Fruit fly (Drosophila melanogaster) whole organism, prepupa: Measurements from ENCODE around the gene Rip11.

Source experiments
- Blimp-1 ChIP-seq: fragments of 200-800 bp; sonication (Bioruptor generic); optimal IDR thresholded peaks from 3 replicates; lab custom pipeline; 2017; ENCODE audit warnings: missing biosample characterization, missing genetic modification characterization, mild to moderate bottlenecking, moderate library complexity, missing genetic modification reagents
- CG10631 ChIP-seq: fragments of 200-800 bp; sonication (Bioruptor generic); optimal IDR thresholded peaks from 2 replicates; lab custom pipeline; 2016; ENCODE audit warnings: missing biosample characterization, missing genetic modification characterization
- CG10669 ChIP-seq: fragments of 200-800 bp; sonication (Bioruptor generic); optimal IDR thresholded peaks from 3 replicates; lab custom pipeline; 2018; ENCODE audit warnings: missing biosample characterization, mild to moderate bottlenecking, missing genetic modification characterization, moderate library complexity
- CG11294 ChIP-seq: fragments of 200-800 bp; sonication (Bioruptor generic); IDR thresholded peaks from 2 replicates; pipeline ENCODE4 v1.3.6; 2022; ENCODE audit warnings: missing biosample characterization, missing genetic modification characterization
- CG11762 ChIP-seq: fragments of 200-800 bp; sonication (Bioruptor generic); optimal IDR thresholded peaks from 3 replicates; lab custom pipeline; 2016; ENCODE audit warnings: missing biosample characterization, missing genetic modification characterization; ENCODE audit not compliant: insufficient read depth
- CG11902 ChIP-seq: fragments of 200-800 bp; sonication (Bioruptor generic); optimal IDR thresholded peaks from 3 replicates; lab custom pipeline; 2016; ENCODE audit warnings: missing biosample characterization, missing genetic modification characterization
- CG15336 ChIP-seq: fragments of 200-800 bp; sonication (Bioruptor generic); IDR thresholded peaks from 2 replicates; pipeline ENCODE4 v1.3.6; 2022; ENCODE audit warnings: missing biosample characterization, missing genetic modification characterization
- CG1621 ChIP-seq: fragments of 200-800 bp; sonication (Bioruptor generic); optimal IDR thresholded peaks from 3 replicates; lab custom pipeline; 2018; ENCODE audit warnings: missing biosample characterization, mild to moderate bottlenecking, missing genetic modification characterization
- CG3032 ChIP-seq: fragments of 200-800 bp; optimal IDR thresholded peaks from 2 replicates; lab custom pipeline; 2019; ENCODE audit warnings: missing biosample characterization, mild to moderate bottlenecking, missing genetic modification characterization, moderate library complexity
- CG31627 ChIP-seq: fragments of 200-800 bp; sonication (Bioruptor generic); optimal IDR thresholded peaks from 3 replicates; lab custom pipeline; 2016; ENCODE audit warnings: missing biosample characterization, missing genetic modification characterization
- CG32006 ChIP-seq: fragments of 200-800 bp; sonication (Bioruptor generic); optimal IDR thresholded peaks from 3 replicates; lab custom pipeline; 2017; ENCODE audit warnings: missing biosample characterization, mild to moderate bottlenecking, missing genetic modification characterization
- CG34406 ChIP-seq: fragments of 200-800 bp; sonication (Bioruptor generic); optimal IDR thresholded peaks from 3 replicates; lab custom pipeline; 2016; ENCODE audit warnings: missing biosample characterization, missing genetic modification characterization
- CG3919 ChIP-seq: fragments of 200-800 bp; sonication (Bioruptor generic); optimal IDR thresholded peaks from 3 replicates; lab custom pipeline; 2016; ENCODE audit warnings: missing biosample characterization, missing genetic modification characterization
- CG4318 ChIP-seq: fragments of 200-800 bp; sonication (Bioruptor generic); optimal IDR thresholded peaks from 3 replicates; lab custom pipeline; 2017; ENCODE audit warnings: missing biosample characterization, mild to moderate bottlenecking, missing genetic modification characterization
- CG6163 ChIP-seq: fragments of 200-800 bp; sonication (Bioruptor generic); IDR thresholded peaks from 3 replicates; pipeline ENCODE4 v1.3.6; 2022; ENCODE audit warnings: missing biosample characterization, missing genetic modification characterization
- CG6276 ChIP-seq: fragments of 200-800 bp; sonication (Bioruptor generic); optimal IDR thresholded peaks from 2 replicates; lab custom pipeline; 2017; ENCODE audit warnings: missing biosample characterization, mild to moderate bottlenecking, missing genetic modification characterization
- CG6808 ChIP-seq: fragments of 200-800 bp; sonication (Bioruptor generic); optimal IDR thresholded peaks from 3 replicates; lab custom pipeline; 2017; ENCODE audit warnings: missing biosample characterization, missing genetic modification characterization, mild to moderate bottlenecking, moderate library complexity, missing genetic modification reagents
- CG6854 ChIP-seq: fragments of 200-800 bp; sonication (Bioruptor generic); optimal IDR thresholded peaks from 2 replicates; lab custom pipeline; 2017; ENCODE audit warnings: missing biosample characterization, mild to moderate bottlenecking, missing genetic modification characterization
- CG7368 ChIP-seq: fragments of 200-800 bp; sonication (Bioruptor generic); optimal IDR thresholded peaks from 3 replicates; lab custom pipeline; 2016; ENCODE audit warnings: missing biosample characterization, missing genetic modification characterization
- CG8319 ChIP-seq: fragments of 200-800 bp; sonication (Bioruptor generic); optimal IDR thresholded peaks from 3 replicates; lab custom pipeline; 2016; ENCODE audit warnings: missing biosample characterization, missing genetic modification characterization
- CG8632 ChIP-seq: fragments of 200-800 bp; sonication (Bioruptor generic); optimal IDR thresholded peaks from 3 replicates; lab custom pipeline; 2016; ENCODE audit warnings: missing biosample characterization, missing genetic modification characterization
- CG9139 ChIP-seq: fragments of 200-800 bp; sonication (Bioruptor generic); optimal IDR thresholded peaks from 3 replicates; lab custom pipeline; 2017; ENCODE audit warnings: missing biosample characterization, mild to moderate bottlenecking, missing genetic modification characterization
- Eip78C ChIP-seq: fragments of 200-800 bp; sonication (Bioruptor generic); peaks from one replicate; lab custom pipeline; 2016; ENCODE audit warnings: missing biosample characterization, missing genetic modification characterization
- Eip93F ChIP-seq: fragments of 200-800 bp; sonication (Bioruptor generic); optimal IDR thresholded peaks from 2 replicates; lab custom pipeline; 2016; ENCODE audit warnings: missing biosample characterization, mild to moderate bottlenecking, missing genetic modification characterization
- Ets21C ChIP-seq: fragments of 200-800 bp; sonication (Bioruptor generic); optimal IDR thresholded peaks from 3 replicates; lab custom pipeline; 2016; ENCODE audit warnings: missing biosample characterization, missing genetic modification characterization
- Ets96B ChIP-seq: fragments of 200-800 bp; optimal IDR thresholded peaks from 2 replicates; lab custom pipeline; 2019; ENCODE audit warnings: missing biosample characterization, mild to moderate bottlenecking, missing genetic modification characterization, moderate library complexity
- Gug ChIP-seq: fragments of 200-800 bp; sonication (Bioruptor generic); IDR thresholded peaks from 2 replicates; pipeline ENCODE4 v1.3.6; 2022; ENCODE audit warnings: missing biosample characterization, missing genetic modification characterization
- Hr38 ChIP-seq: sonication (Bioruptor generic); optimal IDR thresholded peaks from 2 replicates; lab custom pipeline; 2016; ENCODE audit warnings: missing biosample characterization, missing genetic modification characterization
- Hr39 ChIP-seq: fragments of 200-800 bp; sonication (Bioruptor generic); optimal IDR thresholded peaks from 2 replicates; lab custom pipeline; 2016; ENCODE audit warnings: missing biosample characterization, missing genetic modification characterization
- Hr4 ChIP-seq: fragments of 200-800 bp; sonication (Bioruptor generic); optimal IDR thresholded peaks from 3 replicates; lab custom pipeline; 2016; ENCODE audit warnings: missing biosample characterization, missing genetic modification characterization
- OdsH ChIP-seq: fragments of 200-800 bp; sonication (Bioruptor generic); optimal IDR thresholded peaks from 3 replicates; lab custom pipeline; 2016; ENCODE audit warnings: missing biosample characterization, missing genetic modification characterization
- Smox ChIP-seq: fragments of 200-800 bp; sonication (Bioruptor generic); optimal IDR thresholded peaks from 3 replicates; lab custom pipeline; 2016; ENCODE audit warnings: missing biosample characterization, missing genetic modification characterization
- Sox102F ChIP-seq: fragments of 200-800 bp; sonication (Bioruptor generic); optimal IDR thresholded peaks from 2 replicates; lab custom pipeline; 2016; ENCODE audit warnings: missing biosample characterization, mild to moderate bottlenecking, missing genetic modification characterization
- Sox14 ChIP-seq: fragments of 200-800 bp; sonication (Bioruptor generic); optimal IDR thresholded peaks from 3 replicates; lab custom pipeline; 2016; ENCODE audit warnings: missing biosample characterization, missing genetic modification characterization
- achi ChIP-seq: fragments of 200-800 bp; sonication (Bioruptor generic); optimal IDR thresholded peaks from 3 replicates; lab custom pipeline; 2016; ENCODE audit warnings: missing biosample characterization, missing genetic modification characterization
- acj6 ChIP-seq: fragments of 200-800 bp; sonication (Bioruptor generic); optimal IDR thresholded peaks from 3 replicates; lab custom pipeline; 2016; ENCODE audit warnings: missing biosample characterization, missing genetic modification characterization
- cyc ChIP-seq: fragments of 200-800 bp; sonication (Bioruptor generic); optimal IDR thresholded peaks from 3 replicates; lab custom pipeline; 2016; ENCODE audit warnings: missing biosample characterization, missing genetic modification characterization
- dac ChIP-seq: fragments of 200-800 bp; sonication (Bioruptor generic); optimal IDR thresholded peaks from 2 replicates; lab custom pipeline; 2017; ENCODE audit warnings: missing biosample characterization, mild to moderate bottlenecking, missing genetic modification characterization
- dsx ChIP-seq: fragments of 200-800 bp; optimal IDR thresholded peaks from 3 replicates; lab custom pipeline; 2019; ENCODE audit warnings: missing biosample characterization, mild to moderate bottlenecking, missing genetic modification characterization, moderate library complexity; ENCODE audit not compliant: poor library complexity, severe bottlenecking
- eg ChIP-seq: fragments of 200-800 bp; sonication (Bioruptor generic); IDR thresholded peaks from 3 replicates; pipeline ENCODE4 v1.3.6; 2022; ENCODE audit warnings: missing biosample characterization, missing genetic modification characterization
- esn ChIP-seq: fragments of 200-800 bp; sonication (Bioruptor generic); optimal IDR thresholded peaks from 2 replicates; lab custom pipeline; 2016; ENCODE audit warnings: missing biosample characterization, mild to moderate bottlenecking, missing genetic modification characterization, moderate library complexity
- fd59A ChIP-seq: fragments of 200-800 bp; sonication (Bioruptor generic); optimal IDR thresholded peaks from 2 replicates; lab custom pipeline; 2017; ENCODE audit warnings: missing biosample characterization, mild to moderate bottlenecking, missing genetic modification characterization, missing genetic modification reagents
- fd85E ChIP-seq: fragments of 200-800 bp; sonication (Bioruptor generic); optimal IDR thresholded peaks from 3 replicates; lab custom pipeline; 2016; ENCODE audit warnings: missing biosample characterization, missing genetic modification characterization
- fkh ChIP-seq: fragments of 200-800 bp; sonication (Bioruptor generic); optimal IDR thresholded peaks from 3 replicates; lab custom pipeline; 2017; ENCODE audit warnings: missing biosample characterization, mild to moderate bottlenecking, missing genetic modification characterization, moderate library complexity
- lz ChIP-seq: fragments of 200-800 bp; sonication (Bioruptor generic); optimal IDR thresholded peaks from 3 replicates; lab custom pipeline; 2016; ENCODE audit warnings: missing biosample characterization, missing genetic modification characterization
- spab ChIP-seq: fragments of 200-800 bp; sonication (Bioruptor generic); optimal IDR thresholded peaks from 2 replicates; lab custom pipeline; 2017; ENCODE audit warnings: missing biosample characterization, mild to moderate bottlenecking, missing genetic modification characterization, missing genetic modification reagents
- ss ChIP-seq, 2 experiments: fragments of 200-800 bp; sonication (Bioruptor generic); optimal IDR thresholded peaks; 2 replicates in 1 of 2; 3 replicates in 1 of 2; lab custom pipeline; 2017 to 2018; ENCODE audit warnings: mild to moderate bottlenecking in 2 of 2, missing biosample characterization in 2 of 2, missing genetic modification characterization in 2 of 2, moderate library complexity in 1 of 2
- svp ChIP-seq: fragments of 200-800 bp; sonication (Bioruptor generic); peaks from one replicate; lab custom pipeline; 2016; ENCODE audit warnings: missing biosample characterization, missing genetic modification characterization
- topi ChIP-seq: fragments of 200-800 bp; sonication (Bioruptor generic); optimal IDR thresholded peaks from 3 replicates; lab custom pipeline; 2016; ENCODE audit warnings: missing biosample characterization, missing genetic modification characterization
- vri ChIP-seq: fragments of 200-800 bp; sonication (Bioruptor generic); optimal IDR thresholded peaks from 3 replicates; lab custom pipeline; 2016; ENCODE audit warnings: missing biosample characterization, mild to moderate bottlenecking, missing genetic modification characterization

The Rip11 gene

DNA sequence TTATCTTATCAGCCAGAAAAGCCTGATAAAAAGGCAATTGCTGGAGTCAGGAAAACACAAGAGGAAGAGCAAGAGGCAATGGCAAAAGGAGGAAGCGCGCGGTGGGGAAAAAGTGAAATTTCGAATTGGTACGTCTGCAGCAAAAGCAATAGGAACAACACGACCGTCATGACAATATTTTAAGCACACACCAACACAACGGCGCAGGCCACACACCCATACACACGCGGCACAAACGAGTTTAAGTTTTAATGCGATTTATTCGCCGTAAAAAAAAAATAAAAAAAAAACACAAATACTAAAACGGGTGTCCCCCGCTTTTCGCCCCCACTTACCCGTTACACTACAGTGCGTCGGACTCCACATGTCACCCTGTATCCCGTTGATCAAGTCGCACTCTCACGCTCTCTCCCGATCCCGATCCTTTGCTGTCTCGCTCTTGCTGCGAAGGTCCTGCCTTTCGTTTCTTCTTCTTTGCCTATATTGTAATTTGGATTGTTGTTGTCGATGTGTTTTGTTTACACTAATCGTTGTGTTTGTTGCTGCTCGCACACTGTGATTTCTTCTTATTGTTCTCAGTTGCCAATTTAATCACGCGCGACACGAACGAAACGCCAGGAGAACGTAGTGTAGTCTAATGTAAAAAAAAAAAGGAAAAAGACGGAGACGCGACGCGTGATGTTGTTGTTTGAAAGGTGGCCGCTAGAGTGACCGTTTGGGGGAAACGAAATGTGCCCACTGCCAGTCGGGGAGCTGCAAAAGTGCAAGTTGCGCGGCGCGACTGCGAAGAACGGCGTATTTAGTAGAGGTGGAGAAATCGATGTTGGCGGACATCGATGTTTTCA is at the start of gene Rip11:
Rip11 (minus strand) TSS at position 794 of the 845 bp plus-strand sequence.
- TF ChIP-seq Eip78C (GFP tag; lab: Kevin White, UChicago) = peak; percentile 93
- TF ChIP-seq OdsH (GFP tag; lab: Kevin White, UChicago) = no peak
- TF ChIP-seq fd85E (GFP tag; lab: Kevin White, UChicago) = peak; percentile 59
- peak; percentile 93 for TF ChIP-seq eg
- TF ChIP-seq Ets96B = peak; percentile 68
- peak; percentile 63 for TF ChIP-seq CG11762
- peak; percentile 79 for TF ChIP-seq esn (GFP tag; lab: Kevin White, UChicago)
- peak; percentile 80 for TF ChIP-seq CG9139 (GFP tag; lab: Kevin White, UChicago)
- TF ChIP-seq dsx = peak; percentile 63
- TF ChIP-seq Eip93F = peak; percentile 37
- TF ChIP-seq CG10669 (GFP tag; lab: Kevin White, UChicago) = peak; percentile 61
- TF ChIP-seq CG15336 = peak; percentile 78
- peak; percentile 63 for TF ChIP-seq Hr39
- TF ChIP-seq Sox102F (GFP tag; lab: Kevin White, UChicago) = peak; percentile 69
- peak; percentile 73 for TF ChIP-seq CG1621 (tag; lab: Kevin White, UChicago)
- no peak for TF ChIP-seq fkh (GFP tag; lab: Kevin White, UChicago)
- TF ChIP-seq CG8319 (GFP tag; lab: Kevin White, UChicago) = no peak
- TF ChIP-seq CG31627 (GFP tag; lab: Kevin White, UChicago) = peak; percentile 50
- TF ChIP-seq topi = peak; percentile 73
- TF ChIP-seq CG34406 (GFP tag; lab: Kevin White, UChicago) = peak; percentile 61
- peak; percentile 66 for TF ChIP-seq CG32006
- TF ChIP-seq achi = peak; percentile 71
- peak; percentile 59 for TF ChIP-seq cyc
- TF ChIP-seq CG6276 (GFP tag; lab: Kevin White, UChicago) = no peak
- peak; percentile 73 for TF ChIP-seq spab (GFP tag; lab: Kevin White, UChicago)
- TF ChIP-seq svp (GFP tag; lab: Kevin White, UChicago) = peak; percentile 75
- TF ChIP-seq Smox = peak; percentile 69
- peak; percentile 68 for TF ChIP-seq CG7368 (GFP tag; lab: Kevin White, UChicago)
- TF ChIP-seq vri = peak; percentile 61
- TF ChIP-seq Hr4 = no peak
- peak; percentile 82 for TF ChIP-seq CG6808
- TF ChIP-seq CG11902 (GFP tag; lab: Kevin White, UChicago) = no peak
- peak; percentile 95 for TF ChIP-seq Blimp-1 (GFP tag; lab: Kevin White, UChicago)
- TF ChIP-seq dac (GFP tag; lab: Kevin White, UChicago) = peak; percentile 70
- peak; percentile 49 for TF ChIP-seq CG3032
- peak; percentile 59 for TF ChIP-seq acj6 (GFP tag; lab: Kevin White, UChicago)
- TF ChIP-seq Ets21C = peak; percentile 42
- TF ChIP-seq fd59A = peak; percentile 53
- peak; percentile 71 for TF ChIP-seq CG8632 (GFP tag; lab: Kevin White, UChicago)
- peak; percentile 89 for TF ChIP-seq CG6163 (GFP tag; lab: Robert Waterston, UW)
- peak; percentile 53 for TF ChIP-seq Gug (GFP tag; lab: Robert Waterston, UW)
- peak; percentile 13 for TF ChIP-seq Hr38 (GFP tag; lab: Kevin White, UChicago)
- TF ChIP-seq CG3919 = peak; percentile 81
- TF ChIP-seq ss (GFP tag; optimal IDR thresholded peaks at IDR 0.05; lab: Kevin White, UChicago) = peak; percentile 91 to 92
- TF ChIP-seq Sox14 = peak; percentile 56
- TF ChIP-seq CG6854 (GFP tag; lab: Kevin White, UChicago) = peak; percentile 82
- no peak for TF ChIP-seq CG4318 (GFP tag; lab: Kevin White, UChicago)
- TF ChIP-seq CG10631 (GFP tag; lab: Kevin White, UChicago) = no peak
- TF ChIP-seq CG11294 = no peak
- TF ChIP-seq lz (GFP tag; lab: Kevin White, UChicago) = peak; percentile 68
